Worm (Caenorhabditis elegans) whole organism, L4 larva: ENCODE results near the gene R01B10.2.

Experiments
- D1046.2 ChIP-seq: fragments of 200-800 bp; sonication (Bioruptor generic); IDR thresholded peaks from 2 replicates; pipeline ENCODE4 v1.3.6; 2022; ENCODE audit warnings: missing genetic modification characterization, missing compliant biosample characterization
- F10B5.3 ChIP-seq: sonication (generic microtip); optimal IDR thresholded peaks from 2 replicates; lab custom pipeline; 2016; ENCODE audit warnings: mild to moderate bottlenecking, missing genetic modification characterization, missing compliant biosample characterization
- T20F7.1 ChIP-seq: fragments of 200-800 bp; sonication (Bioruptor generic); optimal IDR thresholded peaks from 2 replicates; lab custom pipeline; 2018; ENCODE audit warnings: mild to moderate bottlenecking, missing genetic modification characterization, missing compliant biosample characterization
- T26A8.4 ChIP-seq: fragments of 200-800 bp; sonication (Bioruptor generic); IDR thresholded peaks from 2 replicates; pipeline ENCODE4 v1.3.6; 2022; ENCODE audit warnings: missing genetic modification characterization, missing compliant biosample characterization
- Y48G9A.11 ChIP-seq: fragments of 200-800 bp; sonication (Bioruptor generic); IDR thresholded peaks from 2 replicates; pipeline ENCODE4 v1.3.6; 2022; ENCODE audit warnings: missing genetic modification reagents, missing genetic modification characterization, missing compliant biosample characterization
- ZK337.2 ChIP-seq: fragments of 200-800 bp; sonication (Bioruptor generic); IDR thresholded peaks from 2 replicates; pipeline ENCODE4 v1.3.6; 2022; ENCODE audit warnings: missing genetic modification reagents, missing genetic modification characterization, missing compliant biosample characterization
- aha-1 ChIP-seq: fragments of 150-350 bp; peaks from one replicate; lab custom pipeline; 2014; ENCODE audit warnings: missing biosample characterization, missing genetic modification characterization
- aly-2 ChIP-seq: sonication (generic microtip); optimal IDR thresholded peaks from 2 replicates; lab custom pipeline; 2018; ENCODE audit warnings: missing biosample characterization, missing genetic modification characterization
- arid-1 ChIP-seq: fragments of 200-800 bp; sonication (Bioruptor generic); conservative IDR thresholded peaks from 2 replicates; pipeline ENCODE4 v1.3.6; 2022; ENCODE audit warnings: missing genetic modification reagents, missing genetic modification characterization, missing compliant biosample characterization
- ceh-44 ChIP-seq: fragments of 200-800 bp; sonication (Bioruptor generic); IDR thresholded peaks from 2 replicates; pipeline ENCODE4 v1.3.6; 2022; ENCODE audit warnings: missing genetic modification reagents, missing genetic modification characterization, missing compliant biosample characterization
- ceh-82 ChIP-seq: sonication (generic microtip); optimal IDR thresholded peaks from 2 replicates; lab custom pipeline; 2017; ENCODE audit warnings: missing biosample characterization, missing genetic modification characterization
- cey-2 ChIP-seq: sonication (generic microtip); optimal IDR thresholded peaks from 3 replicates; lab custom pipeline; 2017; ENCODE audit warnings: missing genetic modification characterization, mild to moderate bottlenecking, missing compliant biosample characterization, antibody characterized with exemption, borderline replicate concordance; ENCODE audit not compliant: insufficient read depth
- ctbp-1 ChIP-seq: fragments of 200-800 bp; sonication (Bioruptor generic); IDR thresholded peaks from 2 replicates; pipeline ENCODE4 v1.3.6; 2022; ENCODE audit warnings: missing genetic modification reagents, missing genetic modification characterization, missing compliant biosample characterization
- daf-16 ChIP-seq, 3 experiments: sonication (generic microtip); optimal IDR thresholded peaks; 2 replicates each; lab custom pipeline; 2016 to 2017; ENCODE audit warnings: missing genetic modification characterization in 3 of 3, missing genetic modification reagents in 3 of 3, mild to moderate bottlenecking in 2 of 3, missing compliant biosample characterization in 2 of 3, missing biosample characterization in 1 of 3, moderate library complexity in 1 of 3
- daf-8 ChIP-seq: fragments of 200-800 bp; sonication (Bioruptor generic); IDR thresholded peaks from 2 replicates; pipeline ENCODE4 v1.3.6; 2022; ENCODE audit warnings: missing genetic modification characterization, missing compliant biosample characterization
- dmd-9 ChIP-seq: fragments of 200-800 bp; sonication (Bioruptor generic); IDR thresholded peaks from 2 replicates; pipeline ENCODE4 v1.3.6; 2022; ENCODE audit warnings: missing genetic modification reagents, missing genetic modification characterization, missing compliant biosample characterization
- duxl-1 ChIP-seq: sonication (generic microtip); optimal IDR thresholded peaks from 2 replicates; lab custom pipeline; 2016; ENCODE audit warnings: mild to moderate bottlenecking, missing genetic modification characterization, moderate library complexity, missing compliant biosample characterization; ENCODE audit not compliant: poor library complexity
- dve-1 ChIP-seq: sonication (generic microtip); optimal IDR thresholded peaks from 2 replicates; lab custom pipeline; 2017; ENCODE audit warnings: antibody characterized with exemption, mild to moderate bottlenecking, missing genetic modification characterization, missing compliant biosample characterization; ENCODE audit not compliant: insufficient read depth
- egl-27 ChIP-seq: sonication (generic microtip); optimal IDR thresholded peaks from 3 replicates; lab custom pipeline; 2017; ENCODE audit warnings: missing biosample characterization, missing genetic modification reagents, missing genetic modification characterization
- fkh-10 ChIP-seq: fragments of 150-350 bp; optimal IDR thresholded peaks from 2 replicates; lab custom pipeline; 2014; ENCODE audit warnings: missing biosample characterization, missing genetic modification reagents, missing genetic modification characterization
- hlh-11 ChIP-seq: fragments of 200-800 bp; sonication (Bioruptor generic); optimal IDR thresholded peaks from 2 replicates; lab custom pipeline; 2018; ENCODE audit warnings: mild to moderate bottlenecking, missing genetic modification characterization, missing compliant biosample characterization
- hlh-30 ChIP-seq: sonication (generic microtip); optimal IDR thresholded peaks from 2 replicates; lab custom pipeline; 2017; ENCODE audit warnings: antibody characterized with exemption, mild to moderate bottlenecking, missing genetic modification characterization, missing compliant biosample characterization; ENCODE audit not compliant: insufficient read depth
- jun-1 ChIP-seq: fragments of 150-350 bp; optimal IDR thresholded peaks from 2 replicates; lab custom pipeline; 2014; ENCODE audit warnings: missing biosample characterization, missing genetic modification reagents, missing genetic modification characterization
- lin-15B ChIP-seq: fragments of 150-350 bp; sonication (generic microtip); optimal IDR thresholded peaks from 3 replicates; lab custom pipeline; 2014; ENCODE audit warnings: missing biosample characterization, missing genetic modification characterization
- lin-38 ChIP-seq: fragments of 200-800 bp; sonication (Bioruptor generic); IDR thresholded peaks from 2 replicates; pipeline ENCODE4 v1.3.6; 2022; ENCODE audit warnings: missing genetic modification reagents, missing genetic modification characterization, missing compliant biosample characterization
- lin-39 ChIP-seq: fragments of 150-350 bp; optimal IDR thresholded peaks from 2 replicates; lab custom pipeline; 2014; ENCODE audit warnings: missing biosample characterization, missing genetic modification reagents, missing genetic modification characterization
- lsy-2 ChIP-seq, 2 experiments: fragments of 150-350 bp in 1 of 2; sonication (generic microtip) in 1 of 2; optimal IDR thresholded peaks; 2 replicates each; lab custom pipeline; 2014 to 2017; ENCODE audit warnings: missing biosample characterization in 2 of 2, missing genetic modification characterization in 2 of 2
- madf-9 ChIP-seq: fragments of 200-800 bp; sonication (Bioruptor generic); conservative IDR thresholded peaks from 2 replicates; pipeline ENCODE4 v1.3.6; 2022; ENCODE audit warnings: missing genetic modification reagents, missing genetic modification characterization, missing compliant biosample characterization
- mdl-1 ChIP-seq, 2 experiments: fragments of 150-350 bp in 1 of 2; sonication (generic microtip) in 1 of 2; optimal IDR thresholded peaks; 2 replicates each; lab custom pipeline; 2014 to 2017; ENCODE audit warnings: missing biosample characterization in 2 of 2, missing genetic modification characterization in 2 of 2
- mep-1 ChIP-seq: fragments of 150-350 bp; sonication (generic microtip); optimal IDR thresholded peaks from 3 replicates; lab custom pipeline; 2014; ENCODE audit warnings: missing biosample characterization, missing genetic modification characterization
- nhr-10 ChIP-seq: fragments of 150-350 bp; optimal IDR thresholded peaks from 2 replicates; lab custom pipeline; 2014; ENCODE audit warnings: missing biosample characterization, missing genetic modification characterization
- nhr-111 ChIP-seq: fragments of 200-800 bp; sonication (Bioruptor generic); optimal IDR thresholded peaks from 2 replicates; lab custom pipeline; 2018; ENCODE audit warnings: mild to moderate bottlenecking, missing genetic modification characterization, missing compliant biosample characterization
- nhr-237 ChIP-seq: sonication (generic microtip); optimal IDR thresholded peaks from 2 replicates; lab custom pipeline; 2017; ENCODE audit warnings: missing biosample characterization, missing genetic modification characterization
- nhr-25 ChIP-seq: sonication (generic microtip); optimal IDR thresholded peaks from 2 replicates; lab custom pipeline; 2017; ENCODE audit warnings: missing genetic modification characterization, mild to moderate bottlenecking, missing compliant biosample characterization, antibody characterized with exemption, moderate library complexity, borderline replicate concordance; ENCODE audit not compliant: insufficient read depth
- nhr-28 ChIP-seq: fragments of 150-350 bp; optimal IDR thresholded peaks from 2 replicates; lab custom pipeline; 2014; ENCODE audit warnings: missing biosample characterization, missing genetic modification characterization
- pha-4 ChIP-seq, 2 experiments: fragments of 150-350 bp in 1 of 2; fragments of 200-800 bp in 1 of 2; sonication (Bioruptor generic) in 1 of 2; IDR thresholded peaks in 1 of 2; optimal IDR thresholded peaks in 1 of 2; 2 replicates each; pipeline versions ENCODE4 v1.3.6 to Lab custom; 2014 to 2022; ENCODE audit warnings: missing genetic modification characterization in 2 of 2, missing genetic modification reagents in 2 of 2, missing biosample characterization in 1 of 2, missing compliant biosample characterization in 1 of 2
- php-3 ChIP-seq: fragments of 200-800 bp; sonication (Bioruptor generic); IDR thresholded peaks from 2 replicates; pipeline ENCODE4 v1.3.6; 2022; ENCODE audit warnings: missing genetic modification reagents, missing genetic modification characterization, missing compliant biosample characterization
- pqm-1 ChIP-seq: sonication (generic microtip); optimal IDR thresholded peaks from 2 replicates; lab custom pipeline; 2017; ENCODE audit warnings: missing biosample characterization, missing genetic modification characterization
- sdz-12 ChIP-seq: fragments of 200-800 bp; sonication (Bioruptor generic); optimal IDR thresholded peaks from 2 replicates; lab custom pipeline; 2018; ENCODE audit warnings: mild to moderate bottlenecking, missing genetic modification characterization, missing compliant biosample characterization
- set-16 ChIP-seq: fragments of 200-800 bp; sonication (Bioruptor generic); IDR thresholded peaks from 2 replicates; pipeline ENCODE4 v1.3.6; 2022; ENCODE audit warnings: missing genetic modification reagents, missing genetic modification characterization, missing compliant biosample characterization
- snpc-4 ChIP-seq: fragments of 150-350 bp; optimal IDR thresholded peaks from 2 replicates; lab custom pipeline; 2014; ENCODE audit warnings: missing biosample characterization, missing genetic modification characterization
- spr-1 ChIP-seq: sonication (generic microtip); optimal IDR thresholded peaks from 2 replicates; lab custom pipeline; 2016; ENCODE audit warnings: mild to moderate bottlenecking, missing genetic modification characterization, missing compliant biosample characterization
- unc-130 ChIP-seq: sonication (generic microtip); optimal IDR thresholded peaks from 2 replicates; lab custom pipeline; 2016; ENCODE audit warnings: missing genetic modification reagents, missing genetic modification characterization, missing compliant biosample characterization
- unc-39 ChIP-seq: sonication (generic microtip); optimal IDR thresholded peaks from 2 replicates; lab custom pipeline; 2017; ENCODE audit warnings: missing biosample characterization, missing genetic modification characterization
- unc-62 ChIP-seq, 3 experiments: fragments of 150-350 bp in 1 of 3; sonication (generic microtip); optimal IDR thresholded peaks in 2 of 3; peaks in 1 of 3; 1 replicate in 1 of 3; 2 replicates in 2 of 3; lab custom pipeline; 2014 to 2017; ENCODE audit warnings: missing biosample characterization in 3 of 3, missing genetic modification characterization in 3 of 3, missing genetic modification reagents in 3 of 3, missing genotype in 1 of 3
- zfp-2 ChIP-seq: sonication (generic microtip); optimal IDR thresholded peaks from 2 replicates; lab custom pipeline; 2016; ENCODE audit warnings: mild to moderate bottlenecking, missing genetic modification characterization, missing compliant biosample characterization

The R01B10.2 gene

DNA sequence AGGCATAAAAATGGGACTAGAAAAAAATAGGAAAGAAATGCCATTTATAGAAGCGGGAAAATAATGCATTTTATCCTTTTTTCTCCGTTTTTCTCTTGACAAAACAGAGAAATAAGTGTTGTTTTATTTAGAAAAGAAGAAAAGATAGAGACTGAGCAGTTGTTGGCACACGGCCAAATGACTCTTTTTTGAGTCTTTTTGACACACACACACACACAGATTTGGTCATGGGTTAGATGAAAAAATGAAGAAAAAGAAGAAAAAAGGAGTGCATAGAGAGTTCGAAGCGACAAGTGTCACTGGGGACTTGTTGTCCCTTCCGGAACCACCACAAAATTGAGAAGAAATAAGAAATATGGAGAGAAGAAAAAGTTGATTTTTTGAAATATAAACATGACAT lies 7.8 kb downstream of the R01B10.2 start:
- TF ChIP-seq lsy-2 (tag; optimal IDR thresholded peaks at IDR 0.05; lab: Kevin White, UChicago) (peak in 1 of 2 experiments; percentile 51), T20F7.1 (GFP tag; lab: Kevin White, UChicago) (no peak), arid-1 (no peak), ZK337.2 (no peak), snpc-4 (tag; lab: Kevin White, UChicago) (no peak), daf-16 (GFP tag; optimal IDR thresholded peaks at IDR 0.05; lab: Kevin White, UChicago) (no peak), daf-16 (tag; optimal IDR thresholded peaks at IDR 0.05; lab: Kevin White, UChicago) (no peak), mep-1 (tag; lab: Kevin White, UChicago) (peak; percentile 19), php-3 (no peak), daf-8 (GFP tag; lab: Robert Waterston, UW) (no peak), madf-9 (GFP tag; lab: Robert Waterston, UW) (no peak), nhr-111 (GFP tag; lab: Kevin White, UChicago) (no peak), sdz-12 (no peak), nhr-237 (tag; lab: Kevin White, UChicago) (no peak), zfp-2 (tag; lab: Kevin White, UChicago) (no peak), aha-1 (tag; lab: Kevin White, UChicago) (peak; percentile 4), unc-39 (tag; lab: Kevin White, UChicago) (no peak), nhr-25 (tag; lab: Kevin White, UChicago) (no peak), ceh-44 (GFP tag; lab: Robert Waterston, UW) (no peak), aly-2 (no peak), lin-39 (tag; lab: Kevin White, UChicago) (no peak), duxl-1 (tag; lab: Kevin White, UChicago) (no peak), hlh-30 (peak; percentile 56), spr-1 (tag; lab: Kevin White, UChicago) (no peak), T26A8.4 (no peak), hlh-11 (tag; lab: Kevin White, UChicago) (peak; percentile 15), set-16 (no peak), unc-130 (no peak), nhr-10 (tag; lab: Kevin White, UChicago) (no peak)

DNA sequence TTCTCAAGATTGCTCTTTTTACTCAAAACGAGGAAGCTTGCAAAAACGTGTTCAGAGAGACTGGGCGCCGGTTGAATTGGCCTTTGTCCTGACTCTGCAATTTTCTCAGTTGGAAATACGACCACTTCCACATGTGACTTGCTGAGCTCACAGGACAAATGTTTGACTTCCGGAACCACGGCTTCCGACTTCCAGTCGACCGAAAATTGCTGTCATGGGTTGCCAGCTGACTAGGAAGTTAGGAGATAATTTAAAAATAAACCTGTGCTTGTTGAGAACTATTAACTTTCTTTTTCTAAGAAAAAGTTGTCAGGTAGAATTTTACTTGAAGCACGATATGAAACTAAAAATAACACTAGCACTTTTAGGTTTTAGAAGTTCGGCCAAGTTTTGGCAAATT lies 9.7 kb downstream of the R01B10.2 start:
- TF ChIP-seq cey-2 (tag; lab: Kevin White, UChicago): no peak
- no peak for TF ChIP-seq pqm-1 (tag; lab: Kevin White, UChicago)
- peak; percentile 47 for TF ChIP-seq hlh-30

- TF ChIP-seq hlh-30: peak; percentile 40
- TF ChIP-seq jun-1 (tag; lab: Kevin White, UChicago): no peak
- TF ChIP-seq lin-15B (tag; lab: Kevin White, UChicago): no peak
- no peak for TF ChIP-seq pha-4 (GFP tag; IDR thresholded peaks at IDR 0.05; lab: Robert Waterston, UW)
- no peak for TF ChIP-seq pha-4 (tag; optimal IDR thresholded peaks at IDR 0.05; lab: Kevin White, UChicago)
- TF ChIP-seq hlh-11 (tag; lab: Kevin White, UChicago): peak; percentile 56
- TF ChIP-seq dmd-9 (GFP tag; lab: Robert Waterston, UW): no peak
- TF ChIP-seq lin-38: no peak
- TF ChIP-seq daf-16 (GFP tag; optimal IDR thresholded peaks at IDR 0.05; lab: Kevin White, UChicago): peak in 1 of 2 experiments; percentile 27
- TF ChIP-seq daf-16 (tag; optimal IDR thresholded peaks at IDR 0.05; lab: Kevin White, UChicago): no peak
- TF ChIP-seq D1046.2: no peak
- peak; percentile 11 for TF ChIP-seq nhr-28 (tag; lab: Kevin White, UChicago)
- 0 out of 2 replicates have a peak, but pooled peaks have one; percentile 65 for TF ChIP-seq ctbp-1
- TF ChIP-seq fkh-10: no peak
- TF ChIP-seq mdl-1 (tag; optimal IDR thresholded peaks at IDR 0.05; lab: Kevin White, UChicago): peak in 1 of 2 experiments; percentile 23
- no peak for TF ChIP-seq dve-1 (tag; lab: Kevin White, UChicago)
- no peak for TF ChIP-seq egl-27 (tag; lab: Kevin White, UChicago)
- peak in 1 of 2 experiments; percentile 99 for TF ChIP-seq unc-62 (GFP tag; optimal IDR thresholded peaks at IDR 0.05 in 1 of 2; lab: Kevin White, UChicago)
- TF ChIP-seq unc-62 (tag; optimal IDR thresholded peaks at IDR 0.05; lab: Kevin White, UChicago): no peak
- no peak for TF ChIP-seq ceh-82 (tag; lab: Kevin White, UChicago)
- no peak for TF ChIP-seq T26A8.4
- TF ChIP-seq F10B5.3 (tag; lab: Kevin White, UChicago): no peak
- TF ChIP-seq Y48G9A.11: no peak
- peak; percentile 12 to 42 for TF ChIP-seq lsy-2 (tag; optimal IDR thresholded peaks at IDR 0.05; lab: Kevin White, UChicago)
Observed at ce11 chrV:6030559-6030975, 10.7 kb downstream of the R01B10.2 start.
